Comparison of ENCODE assay signal across 4 worm cellular contexts in genomic region chrIV:2219334-2219755, ce11.
A peak's percentile ranks its signal among the peaks of the same experiment; 100 is the strongest.
TF ChIP-seq lines count a peak whose summit lies in the region.

No protein-coding gene starts in this region.

TF ChIP-seq in whole organism, L2 larva, 48 proteins besides CTCF, POLR2A, EP300 and RAD21 (continued from another document):
- peak; percentile 100 for TF ChIP-seq F13H6.1 (tag; optimal IDR thresholded peaks at IDR 0.05; lab: Kevin White, UChicago)
- no peak for TF ChIP-seq mbf-1 (tag; optimal IDR thresholded peaks at IDR 0.05; lab: Kevin White, UChicago)
- peak; percentile 98 for TF ChIP-seq nhr-21 (tag; optimal IDR thresholded peaks at IDR 0.05; lab: Kevin White, UChicago)
- TF ChIP-seq nhr-12 (tag; optimal IDR thresholded peaks at IDR 0.05; lab: Kevin White, UChicago) = peak; percentile 15
- peak; percentile 85 for TF ChIP-seq zag-1 (tag; optimal IDR thresholded peaks at IDR 0.05; lab: Kevin White, UChicago)
- peak; percentile 84 for TF ChIP-seq ceh-82 (tag; optimal IDR thresholded peaks at IDR 0.05; lab: Kevin White, UChicago)
- TF ChIP-seq crh-2 (tag; optimal IDR thresholded peaks at IDR 0.05; lab: Kevin White, UChicago) = peak; percentile 98
- no peak for TF ChIP-seq ztf-11 (tag; optimal IDR thresholded peaks at IDR 0.05; lab: Kevin White, UChicago)
- peak; percentile 80 for TF ChIP-seq blmp-1 (tag; optimal IDR thresholded peaks at IDR 0.05; lab: Kevin White, UChicago; ENCODE audit: insufficient read depth)
- TF ChIP-seq sma-9 (GFP tag; optimal IDR thresholded peaks at IDR 0.05; lab: Kevin White, UChicago) = peak; percentile 99
- peak; percentile 62 for TF ChIP-seq sma-9 (tag; optimal IDR thresholded peaks at IDR 0.05; lab: Kevin White, UChicago)
- TF ChIP-seq sem-4 (tag; optimal IDR thresholded peaks at IDR 0.05; lab: Kevin White, UChicago) = peak; percentile 92
- no peak for TF ChIP-seq elt-1 (tag; optimal IDR thresholded peaks at IDR 0.05; lab: Kevin White, UChicago)
- peak; percentile 17 for TF ChIP-seq unc-39 (tag; optimal IDR thresholded peaks at IDR 0.05; lab: Kevin White, UChicago)
- peak; percentile 39 for TF ChIP-seq R02D3.7 (tag; optimal IDR thresholded peaks at IDR 0.05; lab: Kevin White, UChicago)
- no peak for TF ChIP-seq nhr-23 (tag; optimal IDR thresholded peaks at IDR 0.05; lab: Kevin White, UChicago)
- peak; percentile 90 for TF ChIP-seq gmeb-1 (tag; optimal IDR thresholded peaks at IDR 0.05; lab: Kevin White, UChicago)
- TF ChIP-seq elt-3 (tag; optimal IDR thresholded peaks at IDR 0.05; lab: Kevin White, UChicago) = no peak
- TF ChIP-seq snpc-4 (tag; optimal IDR thresholded peaks at IDR 0.05; lab: Kevin White, UChicago) = peak; percentile 60
- TF ChIP-seq nhr-10 (tag; optimal IDR thresholded peaks at IDR 0.05; lab: Kevin White, UChicago) = peak; percentile 81
- TF ChIP-seq lin-13 (GFP tag; optimal IDR thresholded peaks at IDR 0.05; lab: Kevin White, UChicago) = peak; percentile 94
- TF ChIP-seq aly-2 (tag; optimal IDR thresholded peaks at IDR 0.05; lab: Kevin White, UChicago) = no peak
- TF ChIP-seq ama-1 (optimal IDR thresholded peaks at IDR 0.05; lab: Kevin White, UChicago) = peak; percentile 64
- TF ChIP-seq ZK546.5 (tag; optimal IDR thresholded peaks at IDR 0.05; lab: Kevin White, UChicago) = peak; percentile 62
- no peak for TF ChIP-seq peb-1 (tag; optimal IDR thresholded peaks at IDR 0.05; lab: Kevin White, UChicago)
- peak; percentile 84 for TF ChIP-seq nhr-237 (tag; optimal IDR thresholded peaks at IDR 0.05; lab: Kevin White, UChicago)

TF ChIP-seq in whole organism, L4 larva, 104 proteins besides CTCF, POLR2A, EP300 and RAD21 (continued from another document and continues in another):
- TF ChIP-seq F10B5.3 (tag; optimal IDR thresholded peaks at IDR 0.05; lab: Kevin White, UChicago) (peak; percentile 88), Y48G9A.11 (GFP tag; IDR thresholded peaks at IDR 0.05; lab: Robert Waterston, UW) (no peak), nhr-111 (GFP tag; optimal IDR thresholded peaks at IDR 0.05; lab: Kevin White, UChicago) (no peak), Y5F2A.4 (GFP tag; optimal IDR thresholded peaks at IDR 0.05; lab: Kevin White, UChicago) (peak; percentile 86), arid-1 (GFP tag; conservative IDR thresholded peaks at IDR 0.05; lab: Robert Waterston, UW) (peak; percentile 72; the same call in 1 of the 2 replicates), vab-7 (GFP tag; IDR thresholded peaks at IDR 0.05; lab: Robert Waterston, UW) (peak; percentile 63), lin-39 (tag; optimal IDR thresholded peaks at IDR 0.05; lab: Kevin White, UChicago) (no peak), nhr-11 (tag; optimal IDR thresholded peaks at IDR 0.05; lab: Kevin White, UChicago) (peak; percentile 83), dmd-6 (GFP tag; IDR thresholded peaks at IDR 0.05; lab: Robert Waterston, UW) (peak; percentile 99), lim-7 (GFP tag; IDR thresholded peaks at IDR 0.05; lab: Robert Waterston, UW) (no peak), lin-15B (tag; optimal IDR thresholded peaks at IDR 0.05; lab: Kevin White, UChicago) (no peak), ztf-7 (tag; optimal IDR thresholded peaks at IDR 0.05; lab: Kevin White, UChicago) (peak; percentile 17), D1046.2 (GFP tag; IDR thresholded peaks at IDR 0.05; lab: Robert Waterston, UW) (no peak), unc-62 (GFP tag; optimal IDR thresholded peaks at IDR 0.05 in 1 of 2; lab: Kevin White, UChicago) (peak in 1 of 2 experiments; percentile 99), unc-62 (tag; optimal IDR thresholded peaks at IDR 0.05; lab: Kevin White, UChicago) (no peak), ceh-82 (tag; optimal IDR thresholded peaks at IDR 0.05; lab: Kevin White, UChicago) (no peak), rbr-2 (tag; optimal IDR thresholded peaks at IDR 0.05; lab: Kevin White, UChicago) (peak; percentile 97), unc-39 (tag; optimal IDR thresholded peaks at IDR 0.05; lab: Kevin White, UChicago) (no peak), madf-9 (GFP tag; conservative IDR thresholded peaks at IDR 0.05; lab: Robert Waterston, UW) (peak; percentile 92), lin-1 (GFP tag; IDR thresholded peaks at IDR 0.05; lab: Robert Waterston, UW) (peak; percentile 94), unc-130 (GFP tag; optimal IDR thresholded peaks at IDR 0.05; lab: Kevin White, UChicago) (no peak), nhr-237 (tag; optimal IDR thresholded peaks at IDR 0.05; lab: Kevin White, UChicago) (no peak), dpl-1 (GFP tag; optimal IDR thresholded peaks at IDR 0.05; lab: Kevin White, UChicago) (peak; percentile 75), mdt-29 (GFP tag; IDR thresholded peaks at IDR 0.05; lab: Robert Waterston, UW) (peak; percentile 93), aly-2 (tag; optimal IDR thresholded peaks at IDR 0.05; lab: Kevin White, UChicago) (no peak), F44E2.7 (GFP tag; IDR thresholded peaks at IDR 0.05; lab: Robert Waterston, UW) (no peak), nhr-41 (GFP tag; IDR thresholded peaks at IDR 0.05; lab: Robert Waterston, UW) (peak; percentile 55; the same call in 1 of the 2 replicates), tag-97 (GFP tag; IDR thresholded peaks at IDR 0.05; lab: Robert Waterston, UW) (no peak), ama-1 (optimal IDR thresholded peaks at IDR 0.05; lab: Kevin White, UChicago) (no peak), nhr-77 (tag; optimal IDR thresholded peaks at IDR 0.05; lab: Kevin White, UChicago) (peak; percentile 80), snpc-1.2 (GFP tag; IDR thresholded peaks at IDR 0.05; lab: Robert Waterston, UW) (peak; percentile 56), lin-38 (GFP tag; IDR thresholded peaks at IDR 0.05; lab: Robert Waterston, UW) (peak; percentile 86), mes-2 (tag; optimal IDR thresholded peaks at IDR 0.05; lab: Kevin White, UChicago; ENCODE audit: poor library complexity, severe bottlenecking) (peak; percentile 80), zfp-2 (tag; optimal IDR thresholded peaks at IDR 0.05; lab: Kevin White, UChicago) (peak; percentile 83), ces-1 (GFP tag; optimal IDR thresholded peaks at IDR 0.05; lab: Kevin White, UChicago) (no peak), ceh-28 (tag; optimal IDR thresholded peaks at IDR 0.05; lab: Kevin White, UChicago) (no peak), Y105C5A.15 (GFP tag; IDR thresholded peaks at IDR 0.05; lab: Robert Waterston, UW) (no peak)

TF ChIP-seq in whole organism, late embryonic, 69 proteins besides CTCF, POLR2A, EP300 and RAD21 (continued from another document):
- TF ChIP-seq tbx-2 (tag; optimal IDR thresholded peaks at IDR 0.05; lab: Kevin White, UChicago) (peak; percentile 81), che-1 (tag; optimal IDR thresholded peaks at IDR 0.05; lab: Kevin White, UChicago) (peak; percentile 53), ttx-3 (tag; optimal IDR thresholded peaks at IDR 0.05; lab: Kevin White, UChicago) (no peak), pha-4 (tag; optimal IDR thresholded peaks at IDR 0.05; lab: Kevin White, UChicago) (no peak), T23F11.4 (GFP tag; optimal IDR thresholded peaks at IDR 0.05; lab: Kevin White, UChicago) (peak; percentile 50), sox-4 (tag; optimal IDR thresholded peaks at IDR 0.05; lab: Kevin White, UChicago) (no peak), pha-2 (tag; optimal IDR thresholded peaks at IDR 0.05; lab: Kevin White, UChicago) (peak; percentile 43), ref-2 (tag; optimal IDR thresholded peaks at IDR 0.05; lab: Kevin White, UChicago) (peak; percentile 87), elt-2 (tag; optimal IDR thresholded peaks at IDR 0.05; lab: Kevin White, UChicago) (peak; percentile 31), eyg-1 (tag; optimal IDR thresholded peaks at IDR 0.05; lab: Kevin White, UChicago) (peak; percentile 27), pros-1 (tag; optimal IDR thresholded peaks at IDR 0.05; lab: Kevin White, UChicago) (peak; percentile 38), Y22D7AL.16 (tag; optimal IDR thresholded peaks at IDR 0.05; lab: Kevin White, UChicago) (no peak), C08G9.2 (tag; optimal IDR thresholded peaks at IDR 0.05; lab: Kevin White, UChicago) (peak; percentile 41), unc-42 (tag; optimal IDR thresholded peaks at IDR 0.05; lab: Kevin White, UChicago) (peak; percentile 62), K02D7.2 (tag; optimal IDR thresholded peaks at IDR 0.05; lab: Kevin White, UChicago) (peak; percentile 10), lin-11 (tag; optimal IDR thresholded peaks at IDR 0.05; lab: Kevin White, UChicago) (peak; percentile 37)

TF ChIP-seq in whole organism, mixed stage, embryonic, 35 proteins besides CTCF, POLR2A, EP300 and RAD21 (continued from another document):
- peak; percentile 77 for TF ChIP-seq M03D4.4 (tag; optimal IDR thresholded peaks at IDR 0.05; lab: Kevin White, UChicago)
- peak; percentile 81 for TF ChIP-seq pha-4 (tag; optimal IDR thresholded peaks at IDR 0.05; lab: Kevin White, UChicago)
- TF ChIP-seq blmp-1 (tag; optimal IDR thresholded peaks at IDR 0.05; lab: Kevin White, UChicago) = no peak
- no peak for TF ChIP-seq mab-5 (tag; optimal IDR thresholded peaks at IDR 0.05; lab: Kevin White, UChicago)
- TF ChIP-seq lsy-2 (tag; optimal IDR thresholded peaks at IDR 0.05; lab: Kevin White, UChicago) = peak; percentile 77
